Worm (Caenorhabditis elegans) whole organism, late embryonic: ENCODE data around the gene cdc-25.3.

Experiments used
- ama-1 ChIP-seq: fragments of 150-350 bp; optimal IDR thresholded peaks from 2 replicates; lab custom pipeline; 2014
- ceh-18 ChIP-seq: sonication (generic microtip); optimal IDR thresholded peaks from 2 replicates; lab custom pipeline; 2016; ENCODE audit warnings: missing genetic modification characterization, missing compliant biosample characterization
- elt-4 ChIP-seq: sonication (generic microtip); optimal IDR thresholded peaks from 2 replicates; lab custom pipeline; 2016; ENCODE audit warnings: missing genetic modification characterization, missing compliant biosample characterization
- nhr-11 ChIP-seq: fragments of 150-350 bp; optimal IDR thresholded peaks from 2 replicates; lab custom pipeline; 2014; ENCODE audit warnings: missing biosample characterization, missing genetic modification characterization
- odd-2 ChIP-seq: sonication (generic microtip); optimal IDR thresholded peaks from 2 replicates; lab custom pipeline; 2017; ENCODE audit warnings: antibody characterized with exemption, mild to moderate bottlenecking, missing genetic modification characterization, missing compliant biosample characterization
- sox-4 ChIP-seq: sonication (generic microtip); optimal IDR thresholded peaks from 2 replicates; lab custom pipeline; 2017; ENCODE audit warnings: mild to moderate bottlenecking, missing genetic modification characterization, inconsistent platforms, missing compliant biosample characterization
- unc-42 ChIP-seq: sonication (generic microtip); optimal IDR thresholded peaks from 2 replicates; lab custom pipeline; 2016; ENCODE audit warnings: missing genotype, missing genetic modification characterization, missing compliant biosample characterization

DNA sequence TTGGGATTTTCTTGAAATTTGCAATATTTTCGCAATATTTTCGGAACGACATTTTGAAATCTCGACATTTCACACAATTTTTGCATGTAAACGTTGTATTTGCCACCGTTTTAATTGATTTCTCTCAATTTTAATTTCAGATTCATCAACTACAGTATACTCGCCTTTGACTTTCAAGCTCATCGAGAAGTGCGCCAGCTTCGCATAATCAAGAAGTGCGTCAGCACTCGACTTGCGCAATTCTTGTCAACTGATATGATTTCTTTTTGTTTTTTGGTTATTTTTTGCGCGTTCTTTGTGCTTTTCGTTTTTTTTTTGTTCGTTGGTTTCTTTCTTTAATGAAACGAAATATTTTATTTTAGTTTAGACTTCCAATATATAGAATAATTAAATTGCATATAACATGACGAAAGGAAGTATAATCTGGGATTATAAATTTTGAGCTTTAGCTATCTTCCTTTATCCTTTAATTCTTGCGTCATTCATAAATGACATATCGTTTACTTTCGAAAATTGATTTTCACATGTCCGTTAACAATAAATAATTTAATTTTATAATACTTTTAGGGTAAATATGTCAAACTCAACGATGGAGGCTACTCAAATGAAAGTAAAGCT, 30.4 kb downstream of the cdc-25.3 start, which contains the start of gene famh-136:
- TF ChIP-seq sox-4 (tag; lab: Kevin White, UChicago), result peak; percentile 57
- peak; percentile 29 for TF ChIP-seq ceh-18 (tag; lab: Kevin White, UChicago)
- TF ChIP-seq elt-4 (tag; lab: Kevin White, UChicago), result no peak
- TF ChIP-seq ama-1 (lab: Kevin White, UChicago), result no peak
- TF ChIP-seq odd-2, result no peak
- TF ChIP-seq unc-42 (tag; lab: Kevin White, UChicago), result peak; percentile 65
- TF ChIP-seq nhr-11, result no peak
